Worm (Caenorhabditis elegans) whole organism, mixed stage, embryonic: ENCODE data around the gene cdc-42.

ENCODE experiments used
- blmp-1 ChIP-seq: fragments of 150-350 bp; optimal IDR thresholded peaks from 2 replicates; lab custom pipeline; 2014; ENCODE audit warnings: missing biosample characterization, missing genetic modification characterization
- ceh-39 ChIP-seq: fragments of 150-350 bp; optimal IDR thresholded peaks from 2 replicates; lab custom pipeline; 2014; ENCODE audit warnings: missing biosample characterization, missing genetic modification characterization
- ceh-83 ChIP-seq: fragments of 200-800 bp; sonication (Bioruptor generic); optimal IDR thresholded peaks from 2 replicates; lab custom pipeline; 2018; ENCODE audit warnings: mild to moderate bottlenecking, missing genetic modification characterization, missing compliant biosample characterization
- ces-1 ChIP-seq: fragments of 150-350 bp; optimal IDR thresholded peaks from 2 replicates; lab custom pipeline; 2014; ENCODE audit warnings: missing biosample characterization, missing genetic modification reagents, missing genetic modification characterization
- elt-1 ChIP-seq: sonication (generic microtip); optimal IDR thresholded peaks from 2 replicates; lab custom pipeline; 2017; ENCODE audit warnings: missing genetic modification characterization, mild to moderate bottlenecking, missing compliant biosample characterization, antibody characterized with exemption, moderate library complexity, borderline replicate concordance; ENCODE audit not compliant: insufficient read depth
- elt-3 ChIP-seq: fragments of 150-350 bp; optimal IDR thresholded peaks from 2 replicates; lab custom pipeline; 2014; ENCODE audit warnings: missing biosample characterization, missing genetic modification characterization
- lsy-2 ChIP-seq: fragments of 150-350 bp; optimal IDR thresholded peaks from 2 replicates; lab custom pipeline; 2014; ENCODE audit warnings: missing biosample characterization, missing genetic modification characterization
- nhr-12 ChIP-seq: fragments of 150-350 bp; optimal IDR thresholded peaks from 2 replicates; lab custom pipeline; 2014; ENCODE audit warnings: missing biosample characterization, missing genetic modification characterization
- tbx-8 ChIP-seq: fragments of 200-800 bp; sonication (Bioruptor generic); optimal IDR thresholded peaks from 2 replicates; lab custom pipeline; 2018; ENCODE audit warnings: mild to moderate bottlenecking, missing genetic modification characterization, moderate library complexity, missing compliant biosample characterization
- unc-120 ChIP-seq: sonication (generic microtip); optimal IDR thresholded peaks from 2 replicates; lab custom pipeline; 2017; ENCODE audit warnings: missing genetic modification characterization, missing compliant biosample characterization; ENCODE audit not compliant: poor library complexity, severe bottlenecking
- unc-62 ChIP-seq: fragments of 150-350 bp; optimal IDR thresholded peaks from 2 replicates; lab custom pipeline; 2014; ENCODE audit warnings: missing biosample characterization, missing genetic modification reagents, missing genetic modification characterization

DNA sequence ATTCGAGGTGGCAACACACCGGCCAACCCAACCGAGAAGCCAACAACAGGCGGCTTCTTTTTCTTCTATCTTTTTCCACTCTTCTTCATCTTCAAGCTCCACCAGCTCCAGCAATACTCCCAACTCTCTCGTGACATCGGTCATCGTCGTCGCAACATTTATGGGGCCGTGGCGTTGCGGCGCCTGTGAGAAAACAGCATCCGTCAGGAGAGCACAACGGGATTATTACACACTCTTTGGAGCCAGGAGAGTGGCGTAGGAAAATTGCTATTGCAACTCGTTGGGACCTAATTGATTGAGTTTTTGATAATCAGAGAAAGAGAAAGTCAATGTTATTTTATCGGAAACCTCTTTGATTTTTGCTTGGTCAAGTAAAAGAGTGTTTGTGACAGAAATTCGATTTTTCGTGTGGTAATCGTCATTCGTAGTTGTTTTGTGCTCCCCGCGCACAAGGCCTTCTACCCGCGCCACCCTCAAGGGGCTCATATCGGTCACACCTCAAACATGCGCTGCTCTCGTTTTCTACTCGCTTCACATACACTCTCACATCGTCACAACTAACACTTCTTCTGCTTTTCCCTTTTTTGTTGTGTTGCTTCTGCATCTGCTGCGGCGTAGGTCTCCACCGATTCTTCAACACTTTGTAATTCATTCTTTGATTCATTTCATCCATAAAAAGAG lies 24.0 kb downstream of the cdc-42 start:
- TF ChIP-seq unc-62 (no peak), lsy-2 (tag; lab: Kevin White, UChicago) (no peak), nhr-12 (tag; lab: Kevin White, UChicago) (no peak), tbx-8 (GFP tag; lab: Kevin White, UChicago) (no peak), ceh-83 (GFP tag; lab: Kevin White, UChicago) (no peak), ceh-39 (tag; lab: Kevin White, UChicago) (no peak), unc-120 (peak; percentile 57), blmp-1 (tag; lab: Kevin White, UChicago) (no peak), elt-1 (no peak), elt-3 (tag; lab: Kevin White, UChicago) (no peak), ces-1 (GFP tag; lab: Kevin White, UChicago) (peak; percentile 7)
